Fruit fly (Drosophila melanogaster): ENCODE measurements around the gene ppk28.
A peak's percentile ranks its signal among the peaks of the same experiment; 100 is the strongest.

The ppk28 gene

DNA sequence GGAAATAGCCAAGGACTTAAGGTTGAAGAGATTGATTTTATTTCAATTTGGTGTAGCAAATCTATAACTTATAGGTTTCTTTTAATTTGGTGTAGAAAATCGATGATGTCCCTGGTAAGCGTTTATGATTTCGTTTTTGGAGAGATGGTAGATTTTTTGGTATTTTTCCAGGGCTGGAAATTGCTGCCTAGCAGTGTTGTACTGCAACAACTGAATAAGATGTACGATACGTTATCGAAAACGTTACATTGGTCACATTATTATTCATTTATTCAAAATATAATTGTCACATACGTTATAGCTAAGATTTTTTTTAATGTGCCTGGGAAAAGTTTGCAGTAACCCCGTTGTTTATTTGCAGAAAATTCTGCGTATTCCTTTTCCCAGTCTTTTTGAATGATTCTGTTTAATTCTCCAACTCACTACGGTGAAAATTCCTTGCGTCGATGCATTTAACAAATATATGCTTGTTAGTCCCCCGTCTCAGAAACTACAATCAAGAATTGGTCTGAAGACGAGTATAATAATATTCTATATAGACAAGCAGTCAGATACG is 18.9 kb upstream of the ppk28 start, which contains the start of the genes CG9609 and Sap30 (continued):
- TF ChIP-seq CHES-1-like (GFP tag; optimal IDR thresholded peaks at IDR 0.05): no peak
- peak; percentile 43 for TF ChIP-seq CG9437 (GFP tag; optimal IDR thresholded peaks at IDR 0.05)
- no peak for TF ChIP-seq Atf-2 (GFP tag; optimal IDR thresholded peaks at IDR 0.05)
- TF ChIP-seq wdn (GFP tag; IDR thresholded peaks at IDR 0.05): no peak
- TF ChIP-seq sc (optimal IDR thresholded peaks at IDR 0.05): no peak
- no peak for TF ChIP-seq sc (GFP tag; optimal IDR thresholded peaks at IDR 0.05)
- no peak for TF ChIP-seq HmgZ (tag; optimal IDR thresholded peaks at IDR 0.05)
- TF ChIP-seq CG10267 (tag; optimal IDR thresholded peaks at IDR 0.05): peak; percentile 9
- TF ChIP-seq CG4360 (GFP tag; IDR thresholded peaks at IDR 0.05): no peak
- peak; percentile 71 for TF ChIP-seq Med (GFP tag)
- no peak for TF ChIP-seq pan (optimal IDR thresholded peaks at IDR 0.05)
- TF ChIP-seq pan (GFP tag; optimal IDR thresholded peaks at IDR 0.05 in 1 of 2, IDR thresholded peaks at IDR 0.05 in 1 of 2): peak in 1 of 2 experiments; percentile 22
- TF ChIP-seq disco-r (GFP tag; optimal IDR thresholded peaks at IDR 0.05): no peak
- TF ChIP-seq chm (GFP tag; IDR thresholded peaks at IDR 0.05): no peak
- no peak for TF ChIP-seq CG2712 (tag; optimal IDR thresholded peaks at IDR 0.05)
- no peak for TF ChIP-seq CG15011 (GFP tag; optimal IDR thresholded peaks at IDR 0.05)
- TF ChIP-seq CG11247 (GFP tag; IDR thresholded peaks at IDR 0.05): no peak
- no peak for TF ChIP-seq CG17912 (GFP tag; optimal IDR thresholded peaks at IDR 0.05)
- no peak for TF ChIP-seq D (optimal IDR thresholded peaks at IDR 0.05)
- TF ChIP-seq D (GFP tag; optimal IDR thresholded peaks at IDR 0.05): no peak
- no peak for TF ChIP-seq CG3281 (GFP tag; optimal IDR thresholded peaks at IDR 0.05)
- peak; percentile 73 for TF ChIP-seq Dref (GFP tag; IDR thresholded peaks at IDR 0.05)
- no peak for TF ChIP-seq cato (GFP tag; optimal IDR thresholded peaks at IDR 0.05; ENCODE audit: borderline replicate concordance)
- TF ChIP-seq Mad (GFP tag; optimal IDR thresholded peaks at IDR 0.05): no peak
- no peak for TF ChIP-seq amos (GFP tag; IDR thresholded peaks at IDR 0.05; ENCODE audit: partially characterized antibody)
- TF ChIP-seq CG16863 (GFP tag; optimal IDR thresholded peaks at IDR 0.05): no peak
- TF ChIP-seq Stat92E (GFP tag; optimal IDR thresholded peaks at IDR 0.05): no peak
- no peak for TF ChIP-seq CG1792 (GFP tag; optimal IDR thresholded peaks at IDR 0.05)
- no peak for TF ChIP-seq CG12299 (tag; optimal IDR thresholded peaks at IDR 0.05)
- TF ChIP-seq phol (tag; optimal IDR thresholded peaks at IDR 0.05): peak; percentile 8
- no peak for TF ChIP-seq danr (GFP tag; IDR thresholded peaks at IDR 0.05)
- TF ChIP-seq CG8359 (GFP tag; optimal IDR thresholded peaks at IDR 0.05; ENCODE audit: borderline replicate concordance): no peak
- no peak for TF ChIP-seq CG11093 (GFP tag; IDR thresholded peaks at IDR 0.05)
- no peak for TF ChIP-seq CG7556 (GFP tag; optimal IDR thresholded peaks at IDR 0.05)
- no peak for TF ChIP-seq mirr (GFP tag; optimal IDR thresholded peaks at IDR 0.05)
- TF ChIP-seq CG6654 (GFP tag; optimal IDR thresholded peaks at IDR 0.05): no peak
- no peak for TF ChIP-seq CG33557 (GFP tag; optimal IDR thresholded peaks at IDR 0.05)
- TF ChIP-seq toy (GFP tag; IDR thresholded peaks at IDR 0.05): no peak
- TF ChIP-seq B-H2 (GFP tag; optimal IDR thresholded peaks at IDR 0.05): no peak
- no peak for TF ChIP-seq fd64A (GFP tag; optimal IDR thresholded peaks at IDR 0.05)
- TF ChIP-seq Hr51 (GFP tag; optimal IDR thresholded peaks at IDR 0.05): no peak
- TF ChIP-seq fd96Cb (tag; optimal IDR thresholded peaks at IDR 0.05): no peak
- TF ChIP-seq oc (tag; optimal IDR thresholded peaks at IDR 0.05): no peak
- TF ChIP-seq CG18599 (GFP tag; optimal IDR thresholded peaks at IDR 0.05): no peak
- peak; percentile 90 for TF ChIP-seq CG7928 (GFP tag; optimal IDR thresholded peaks at IDR 0.05)
- no peak for TF ChIP-seq Nf-YC (tag; optimal IDR thresholded peaks at IDR 0.05)
- no peak for TF ChIP-seq CG15601 (tag; optimal IDR thresholded peaks at IDR 0.05)
- TF ChIP-seq CG43689 (GFP tag; IDR thresholded peaks at IDR 0.05): no peak
- no peak for TF ChIP-seq run (tag; optimal IDR thresholded peaks at IDR 0.05)
- no peak for TF ChIP-seq CG34224 (GFP tag; IDR thresholded peaks at IDR 0.05; ENCODE audit: partially characterized antibody)
- TF ChIP-seq Gsc (GFP tag; IDR thresholded peaks at IDR 0.05): no peak

All from whole organism, embryonic.